Worm (Caenorhabditis elegans): ENCODE measurements around the gene srw-23.

DNA sequence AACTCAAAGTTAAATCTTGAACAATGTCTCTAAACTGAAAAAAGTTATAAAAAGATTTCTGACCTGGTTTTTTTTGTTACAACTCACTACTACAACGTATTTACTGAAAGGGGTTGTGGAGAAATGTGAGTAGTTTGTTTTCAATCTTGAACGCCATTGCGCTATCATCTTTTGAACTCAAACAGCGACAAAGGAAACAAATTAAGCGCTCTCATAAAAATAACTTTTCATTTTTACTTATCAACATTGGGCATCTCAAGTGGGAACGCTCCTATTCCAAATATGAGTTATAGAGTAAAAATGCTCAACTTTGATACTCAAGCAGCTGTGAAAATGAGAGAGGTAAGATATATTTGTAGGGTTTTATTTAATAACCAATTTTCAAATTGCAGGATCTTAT lies 19.7 kb downstream of the srw-23 start, which contains the start of gene F09C6.15:
- TF ChIP-seq ama-1 (optimal IDR thresholded peaks at IDR 0.05) (no peak), ama-1 (GFP tag; optimal IDR thresholded peaks at IDR 0.05) (no peak), F55B11.4 (tag; optimal IDR thresholded peaks at IDR 0.05; ENCODE audit: borderline replicate concordance, insufficient read depth) (no peak), aptf-3 (GFP tag; IDR thresholded peaks at IDR 0.05) (no peak), pha-4 (tag; optimal IDR thresholded peaks at IDR 0.05) (no peak), lag-1 (GFP tag; IDR thresholded peaks at IDR 0.05) (no peak), hsf-1 (GFP tag; IDR thresholded peaks at IDR 0.05) (no peak)
